Worm (Caenorhabditis elegans) whole organism, mixed stage, embryonic: Measurements from ENCODE around the gene szy-2.

ENCODE experiments used
- M03D4.4 ChIP-seq: sonication (generic microtip); optimal IDR thresholded peaks from 2 replicates; lab custom pipeline; 2017; ENCODE audit warnings: mild to moderate bottlenecking, missing genetic modification characterization, missing compliant biosample characterization
- blmp-1 ChIP-seq: fragments of 150-350 bp; optimal IDR thresholded peaks from 2 replicates; lab custom pipeline; 2014; ENCODE audit warnings: missing biosample characterization, missing genetic modification characterization
- ceh-39 ChIP-seq: fragments of 150-350 bp; optimal IDR thresholded peaks from 2 replicates; lab custom pipeline; 2014; ENCODE audit warnings: missing biosample characterization, missing genetic modification characterization
- ceh-43 ChIP-seq: fragments of 200-800 bp; sonication (Bioruptor generic); optimal IDR thresholded peaks from 2 replicates; lab custom pipeline; 2018; ENCODE audit warnings: mild to moderate bottlenecking, missing genetic modification characterization, moderate library complexity, missing compliant biosample characterization
- ceh-83 ChIP-seq: fragments of 200-800 bp; sonication (Bioruptor generic); optimal IDR thresholded peaks from 2 replicates; lab custom pipeline; 2018; ENCODE audit warnings: mild to moderate bottlenecking, missing genetic modification characterization, missing compliant biosample characterization
- ces-1 ChIP-seq: fragments of 150-350 bp; optimal IDR thresholded peaks from 2 replicates; lab custom pipeline; 2014; ENCODE audit warnings: missing biosample characterization, missing genetic modification reagents, missing genetic modification characterization
- cnd-1 ChIP-seq: fragments of 200-800 bp; sonication (Bioruptor generic); optimal IDR thresholded peaks from 2 replicates; lab custom pipeline; 2018; ENCODE audit warnings: mild to moderate bottlenecking, missing genetic modification characterization, missing compliant biosample characterization
- drap-1 ChIP-seq: fragments of 200-800 bp; sonication (Bioruptor generic); optimal IDR thresholded peaks from 3 replicates; lab custom pipeline; 2018; ENCODE audit warnings: mild to moderate bottlenecking, missing genetic modification characterization, missing compliant biosample characterization
- elt-1 ChIP-seq: sonication (generic microtip); optimal IDR thresholded peaks from 2 replicates; lab custom pipeline; 2017; ENCODE audit warnings: missing genetic modification characterization, mild to moderate bottlenecking, missing compliant biosample characterization, antibody characterized with exemption, moderate library complexity, borderline replicate concordance; ENCODE audit not compliant: insufficient read depth
- elt-3 ChIP-seq: fragments of 150-350 bp; optimal IDR thresholded peaks from 2 replicates; lab custom pipeline; 2014; ENCODE audit warnings: missing biosample characterization, missing genetic modification characterization
- flh-1 ChIP-seq: fragments of 200-800 bp; sonication (Bioruptor generic); optimal IDR thresholded peaks from 2 replicates; lab custom pipeline; 2018; ENCODE audit warnings: mild to moderate bottlenecking, missing genetic modification characterization, moderate library complexity, missing compliant biosample characterization
- ham-2 ChIP-seq: fragments of 200-800 bp; sonication (Bioruptor generic); optimal IDR thresholded peaks from 2 replicates; lab custom pipeline; 2018; ENCODE audit warnings: mild to moderate bottlenecking, missing genetic modification characterization, missing compliant biosample characterization
- hlh-1 ChIP-seq: fragments of 150-350 bp; optimal IDR thresholded peaks from 2 replicates; lab custom pipeline; 2014; ENCODE audit warnings: missing biosample characterization, missing genetic modification reagents, missing genetic modification characterization
- lin-13 ChIP-seq: fragments of 150-350 bp; optimal IDR thresholded peaks from 2 replicates; lab custom pipeline; 2014; ENCODE audit warnings: missing biosample characterization, missing genetic modification characterization
- lin-32 ChIP-seq: fragments of 200-800 bp; sonication (Bioruptor generic); optimal IDR thresholded peaks from 2 replicates; lab custom pipeline; 2018; ENCODE audit warnings: mild to moderate bottlenecking, missing genetic modification characterization, missing compliant biosample characterization
- lsy-2 ChIP-seq: fragments of 150-350 bp; optimal IDR thresholded peaks from 2 replicates; lab custom pipeline; 2014; ENCODE audit warnings: missing biosample characterization, missing genetic modification characterization
- mab-5 ChIP-seq: fragments of 150-350 bp; optimal IDR thresholded peaks from 2 replicates; lab custom pipeline; 2014; ENCODE audit warnings: missing biosample characterization, missing genetic modification characterization
- mls-2 ChIP-seq: sonication (generic microtip); optimal IDR thresholded peaks from 2 replicates; lab custom pipeline; 2016; ENCODE audit warnings: mild to moderate bottlenecking, missing genetic modification characterization, moderate library complexity, missing compliant biosample characterization
- nhr-12 ChIP-seq: fragments of 150-350 bp; optimal IDR thresholded peaks from 2 replicates; lab custom pipeline; 2014; ENCODE audit warnings: missing biosample characterization, missing genetic modification characterization
- nhr-2 ChIP-seq: fragments of 150-350 bp; optimal IDR thresholded peaks from 2 replicates; lab custom pipeline; 2014; ENCODE audit warnings: missing biosample characterization, missing genetic modification characterization
- nhr-237 ChIP-seq: fragments of 150-350 bp; optimal IDR thresholded peaks from 2 replicates; lab custom pipeline; 2014; ENCODE audit warnings: missing biosample characterization, missing genetic modification characterization
- nhr-28 ChIP-seq: fragments of 150-350 bp; optimal IDR thresholded peaks from 2 replicates; lab custom pipeline; 2014; ENCODE audit warnings: missing biosample characterization, missing genetic modification characterization
- nhr-76 ChIP-seq: sonication (generic microtip); optimal IDR thresholded peaks from 2 replicates; lab custom pipeline; 2017; ENCODE audit warnings: missing biosample characterization, missing genetic modification characterization
- pha-4 ChIP-seq: fragments of 150-350 bp; optimal IDR thresholded peaks from 2 replicates; lab custom pipeline; 2018; ENCODE audit warnings: missing biosample characterization, missing genetic modification reagents, missing genetic modification characterization
- sem-2 ChIP-seq: fragments of 200-800 bp; sonication (Bioruptor generic); optimal IDR thresholded peaks from 2 replicates; lab custom pipeline; 2018; ENCODE audit warnings: mild to moderate bottlenecking, missing genetic modification characterization, missing compliant biosample characterization
- snpc-4 ChIP-seq: fragments of 150-350 bp; optimal IDR thresholded peaks from 2 replicates; lab custom pipeline; 2014; ENCODE audit warnings: missing biosample characterization, missing genetic modification characterization
- tbx-8 ChIP-seq: fragments of 200-800 bp; sonication (Bioruptor generic); optimal IDR thresholded peaks from 2 replicates; lab custom pipeline; 2018; ENCODE audit warnings: mild to moderate bottlenecking, missing genetic modification characterization, moderate library complexity, missing compliant biosample characterization
- unc-120 ChIP-seq: sonication (generic microtip); optimal IDR thresholded peaks from 2 replicates; lab custom pipeline; 2017; ENCODE audit warnings: missing genetic modification characterization, missing compliant biosample characterization; ENCODE audit not compliant: poor library complexity, severe bottlenecking
- unc-62 ChIP-seq: fragments of 150-350 bp; optimal IDR thresholded peaks from 2 replicates; lab custom pipeline; 2014; ENCODE audit warnings: missing biosample characterization, missing genetic modification reagents, missing genetic modification characterization
- zip-8 ChIP-seq: fragments of 150-350 bp; optimal IDR thresholded peaks from 2 replicates; lab custom pipeline; 2014; ENCODE audit warnings: missing biosample characterization, missing genetic modification characterization

The szy-2 gene

ce11 chrIII:5338787-5339186 lies 32.3 kb downstream of the szy-2 start:
- no peak for TF ChIP-seq lin-13 (tag; lab: Kevin White, UChicago)
- TF ChIP-seq blmp-1 (tag; lab: Kevin White, UChicago): no peak
- no peak for TF ChIP-seq nhr-28 (tag; lab: Kevin White, UChicago)
- TF ChIP-seq mls-2 (tag; lab: Kevin White, UChicago): no peak
- TF ChIP-seq flh-1 (GFP tag; lab: Kevin White, UChicago): no peak
- TF ChIP-seq lin-32 (GFP tag; lab: Kevin White, UChicago): no peak
- no peak for TF ChIP-seq tbx-8 (GFP tag; lab: Kevin White, UChicago)
- no peak for TF ChIP-seq zip-8 (tag; lab: Kevin White, UChicago)
- no peak for TF ChIP-seq nhr-76 (tag; lab: Kevin White, UChicago)
- TF ChIP-seq sem-2 (GFP tag; lab: Kevin White, UChicago): no peak
- TF ChIP-seq unc-62 (GFP tag; lab: Kevin White, UChicago): no peak
- TF ChIP-seq mab-5: no peak

- TF ChIP-seq tbx-8 (GFP tag; lab: Kevin White, UChicago) (no peak), hlh-1 (tag; lab: Kevin White, UChicago) (peak; percentile 9), unc-120 (tag; lab: Kevin White, UChicago) (peak; percentile 20)
Measured at ce11 chrIII:5334517-5335049, 36.5 kb downstream of the szy-2 start.

- TF ChIP-seq nhr-237 (tag; lab: Kevin White, UChicago) (no peak), ces-1 (GFP tag; lab: Kevin White, UChicago) (no peak), hlh-1 (tag; lab: Kevin White, UChicago) (no peak), ceh-39 (tag; lab: Kevin White, UChicago) (no peak), elt-3 (no peak), tbx-8 (GFP tag; lab: Kevin White, UChicago) (no peak), pha-4 (no peak), ceh-83 (GFP tag; lab: Kevin White, UChicago) (no peak), ham-2 (no peak), mab-5 (no peak), unc-120 (tag; lab: Kevin White, UChicago) (no peak), drap-1 (no peak), cnd-1 (tag; lab: Kevin White, UChicago) (no peak), M03D4.4 (no peak), lin-32 (GFP tag; lab: Kevin White, UChicago) (no peak), nhr-12 (tag; lab: Kevin White, UChicago) (no peak), lsy-2 (tag; lab: Kevin White, UChicago) (no peak), elt-1 (no peak)
Measured at ce11 chrIII:5329372-5329771, 41.7 kb downstream of the szy-2 start.

ce11 chrIII:5326323-5326722 lies 44.8 kb downstream of the szy-2 start, which contains the start of gene sorf-2:
TSS of gene sorf-2 (plus strand) at chrIII:5326623.
- TF ChIP-seq ces-1 (GFP tag; lab: Kevin White, UChicago) (no peak), zip-8 (tag; lab: Kevin White, UChicago) (no peak), snpc-4 (tag; lab: Kevin White, UChicago) (no peak), lin-32 (GFP tag; lab: Kevin White, UChicago) (no peak), mls-2 (tag; lab: Kevin White, UChicago) (no peak)

ce11 chrIII:5321661-5322060 lies 49.4 kb downstream of the szy-2 start, which contains the start of gene F52C9.3:
TSS of gene F52C9.3 (plus strand) at chrIII:5321885.
- TF ChIP-seq nhr-2 (tag; lab: Kevin White, UChicago) (no peak), pha-4 (no peak), unc-120 (tag; lab: Kevin White, UChicago) (no peak), lsy-2 (tag; lab: Kevin White, UChicago) (no peak), mls-2 (tag; lab: Kevin White, UChicago) (no peak), ceh-43 (GFP tag; lab: Kevin White, UChicago) (no peak), flh-1 (GFP tag; lab: Kevin White, UChicago) (no peak)
